Worm (Caenorhabditis elegans): ENCODE data around the gene K08E3.2.

Gene K08E3.2

ce11 chrIII:13731589-13731988 is 16.9 kb downstream of the K08E3.2 start, which contains the start of gene W06F12.2:
Gene W06F12.2, minus strand, starts transcription at chrIII:13731689.
- TF ChIP-seq nhr-237 (tag; optimal IDR thresholded peaks at IDR 0.05), result no peak
- no peak for TF ChIP-seq ceh-9 (tag; optimal IDR thresholded peaks at IDR 0.05)

DNA sequence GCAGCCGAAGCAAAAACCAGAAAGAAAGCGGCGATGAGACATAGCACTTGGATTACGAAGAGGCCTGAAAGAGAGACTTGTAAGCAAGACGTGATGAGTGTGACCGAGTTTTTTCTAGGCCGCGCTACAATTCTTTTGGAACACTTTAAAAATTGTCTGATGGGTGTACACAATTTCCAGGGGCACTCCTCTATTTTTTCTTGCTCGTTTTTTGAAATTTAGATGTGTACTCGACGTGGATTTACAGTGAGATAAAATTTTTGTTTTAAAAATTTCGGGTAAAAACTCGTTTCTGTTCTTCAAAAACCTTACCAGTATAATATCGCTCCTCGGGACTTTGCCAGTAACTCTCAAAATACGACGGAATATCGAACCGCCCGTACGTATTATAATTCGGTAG is 18.7 kb downstream of the K08E3.2 start:
- no peak for TF ChIP-seq unc-39 (tag; optimal IDR thresholded peaks at IDR 0.05)
- TF ChIP-seq skn-1 (tag; optimal IDR thresholded peaks at IDR 0.05), result no peak
- TF ChIP-seq nhr-28 (tag; optimal IDR thresholded peaks at IDR 0.05), result no peak
- no peak for TF ChIP-seq ZK546.5 (tag; optimal IDR thresholded peaks at IDR 0.05)
- TF ChIP-seq ceh-82 (tag; optimal IDR thresholded peaks at IDR 0.05), result no peak
- TF ChIP-seq fkh-10 (GFP tag; optimal IDR thresholded peaks at IDR 0.05), result no peak
- no peak for TF ChIP-seq nhr-23 (tag; optimal IDR thresholded peaks at IDR 0.05)
- no peak for TF ChIP-seq R02D3.7 (tag; optimal IDR thresholded peaks at IDR 0.05)
- no peak for TF ChIP-seq fkh-2 (tag; optimal IDR thresholded peaks at IDR 0.05)
- no peak for TF ChIP-seq daf-12 (tag; optimal IDR thresholded peaks at IDR 0.05)
- TF ChIP-seq eor-1 (tag; optimal IDR thresholded peaks at IDR 0.05), result no peak
- TF ChIP-seq elt-3 (tag; optimal IDR thresholded peaks at IDR 0.05), result no peak
- no peak for TF ChIP-seq nfya-1 (tag; optimal IDR thresholded peaks at IDR 0.05; ENCODE audit: insufficient read depth)
- no peak for TF ChIP-seq zag-1 (tag; optimal IDR thresholded peaks at IDR 0.05)
- TF ChIP-seq ztf-11 (tag; optimal IDR thresholded peaks at IDR 0.05), result no peak
- no peak for TF ChIP-seq nhr-237 (tag; optimal IDR thresholded peaks at IDR 0.05)

- TF ChIP-seq aly-2 (tag; optimal IDR thresholded peaks at IDR 0.05) (no peak), nhr-77 (tag; optimal IDR thresholded peaks at IDR 0.05) (no peak), egl-27 (tag; optimal IDR thresholded peaks at IDR 0.05) (no peak), lin-15B (tag; optimal IDR thresholded peaks at IDR 0.05) (no peak), R02D3.7 (tag; optimal IDR thresholded peaks at IDR 0.05) (no peak), ceh-28 (tag; optimal IDR thresholded peaks at IDR 0.05) (no peak), sea-2 (GFP tag; optimal IDR thresholded peaks at IDR 0.05) (no peak), fkh-2 (tag; optimal IDR thresholded peaks at IDR 0.05) (no peak), unc-39 (tag; optimal IDR thresholded peaks at IDR 0.05) (no peak), lsy-12 (tag; optimal IDR thresholded peaks at IDR 0.05) (peak; percentile 26), nhr-76 (tag; optimal IDR thresholded peaks at IDR 0.05) (no peak), snpc-4 (tag; optimal IDR thresholded peaks at IDR 0.05) (no peak), nhr-237 (tag; optimal IDR thresholded peaks at IDR 0.05) (no peak), ceh-82 (tag; optimal IDR thresholded peaks at IDR 0.05) (no peak), ztf-4 (tag; optimal IDR thresholded peaks at IDR 0.05) (no peak), fos-1 (tag; optimal IDR thresholded peaks at IDR 0.05) (no peak), nhr-43 (tag; optimal IDR thresholded peaks at IDR 0.05; ENCODE audit: poor library complexity, severe bottlenecking) (peak; percentile 32), hmg-11 (tag; optimal IDR thresholded peaks at IDR 0.05) (no peak), ama-1 (optimal IDR thresholded peaks at IDR 0.05) (peak; percentile 22), nhr-23 (tag; optimal IDR thresholded peaks at IDR 0.05) (peak; percentile 64), pha-4 (tag; optimal IDR thresholded peaks at IDR 0.05) (no peak), ZK546.5 (tag; optimal IDR thresholded peaks at IDR 0.05) (no peak), mdl-1 (tag; optimal IDR thresholded peaks at IDR 0.05) (no peak)
These were observed 24.2 kb downstream of the K08E3.2 start for ce11 chrIII:13724018-13724892.

- TF ChIP-seq lin-39 (tag; optimal IDR thresholded peaks at IDR 0.05) (no peak), ama-1 (optimal IDR thresholded peaks at IDR 0.05) (peak; percentile 46)
These were observed 25.9 kb downstream of the K08E3.2 start for ce11 chrIII:13722387-13723122.

Measured in whole organism, L3 larva.